Fruit fly (Drosophila melanogaster) whole organism, embryonic: ENCODE measurements around the gene CG10211.

Source experiments
- Atf6 ChIP-seq: fragments of 200-800 bp; sonication (Bioruptor generic); IDR thresholded peaks from 2 replicates; pipeline ENCODE4 v1.3.6; 2022; ENCODE audit warnings: missing biosample characterization, missing genetic modification characterization
- B-H1 ChIP-seq: fragments of 200-800 bp; sonication (Bioruptor generic); IDR thresholded peaks from 3 replicates; pipeline ENCODE4 v1.3.6; 2022; ENCODE audit warnings: missing biosample characterization, missing genetic modification characterization
- C15 ChIP-seq: fragments of 200-800 bp; sonication (Bioruptor generic); IDR thresholded peaks from 3 replicates; pipeline ENCODE4 v1.3.6; 2022; ENCODE audit warnings: missing biosample characterization, missing genetic modification characterization
- CG10209 ChIP-seq: fragments of 200-800 bp; sonication (Bioruptor generic); optimal IDR thresholded peaks from 3 replicates; lab custom pipeline; 2017; ENCODE audit warnings: missing biosample characterization, mild to moderate bottlenecking, missing genetic modification characterization, missing genetic modification reagents
- CG10462 ChIP-seq: fragments of 200-800 bp; sonication (Bioruptor generic); optimal IDR thresholded peaks from 2 replicates; lab custom pipeline; 2016; ENCODE audit warnings: missing biosample characterization, missing genetic modification characterization
- CG10654 ChIP-seq: fragments of 200-800 bp; sonication (Bioruptor generic); optimal IDR thresholded peaks from 2 replicates; lab custom pipeline; 2016; ENCODE audit warnings: missing biosample characterization, missing genetic modification characterization
- CG10959 ChIP-seq: fragments of 200-800 bp; sonication (Bioruptor generic); IDR thresholded peaks from 2 replicates; pipeline ENCODE4 v1.3.6; 2022; ENCODE audit warnings: missing biosample characterization, missing genetic modification characterization
- CG12219 ChIP-seq: fragments of 200-800 bp; sonication (Bioruptor generic); optimal IDR thresholded peaks from 3 replicates; lab custom pipeline; 2018; ENCODE audit warnings: missing biosample characterization, mild to moderate bottlenecking, missing genetic modification characterization
- CG13894 ChIP-seq: fragments of 200-800 bp; sonication (Bioruptor generic); optimal IDR thresholded peaks from 3 replicates; lab custom pipeline; 2018; ENCODE audit warnings: missing biosample characterization, mild to moderate bottlenecking, missing genetic modification characterization, moderate library complexity
- CG14014 ChIP-seq: fragments of 200-800 bp; sonication (Bioruptor generic); IDR thresholded peaks from 2 replicates; pipeline ENCODE4 v1.3.6; 2022; ENCODE audit warnings: missing biosample characterization, missing genetic modification characterization
- CG15479 ChIP-seq: fragments of 200-800 bp; sonication (Bioruptor generic); optimal IDR thresholded peaks from 3 replicates; lab custom pipeline; 2019; ENCODE audit warnings: missing biosample characterization, mild to moderate bottlenecking, missing genetic modification characterization, moderate library complexity
- CG17802 ChIP-seq: fragments of 200-800 bp; sonication (Bioruptor generic); optimal IDR thresholded peaks from 2 replicates; lab custom pipeline; 2018; ENCODE audit warnings: missing biosample characterization, mild to moderate bottlenecking, missing genetic modification characterization, moderate library complexity
- CG18262 ChIP-seq: fragments of 200-800 bp; optimal IDR thresholded peaks from 3 replicates; lab custom pipeline; 2019; ENCODE audit warnings: missing biosample characterization, mild to moderate bottlenecking, missing genetic modification characterization, moderate library complexity
- CG2120 ChIP-seq: fragments of 200-800 bp; sonication (Bioruptor generic); optimal IDR thresholded peaks from 3 replicates; lab custom pipeline; 2016; ENCODE audit warnings: missing biosample characterization, missing genetic modification characterization
- CG4282 ChIP-seq: fragments of 200-800 bp; sonication (Bioruptor generic); optimal IDR thresholded peaks from 2 replicates; lab custom pipeline; 2016; ENCODE audit warnings: missing biosample characterization, missing genetic modification characterization
- CG5245 ChIP-seq: fragments of 200-800 bp; sonication (Bioruptor generic); optimal IDR thresholded peaks from 3 replicates; lab custom pipeline; 2016; ENCODE audit warnings: missing biosample characterization, missing genetic modification characterization
- CG6854 ChIP-seq: fragments of 200-800 bp; sonication (Bioruptor generic); optimal IDR thresholded peaks from 3 replicates; lab custom pipeline; 2017; ENCODE audit warnings: missing biosample characterization, mild to moderate bottlenecking, missing genetic modification characterization
- CG7357 ChIP-seq: fragments of 200-800 bp; sonication (Bioruptor generic); IDR thresholded peaks from 3 replicates; pipeline ENCODE4 v1.3.6; 2022; ENCODE audit warnings: missing biosample characterization, missing genetic modification characterization
- CG7928 ChIP-seq: fragments of 200-800 bp; sonication (Bioruptor generic); optimal IDR thresholded peaks from 2 replicates; lab custom pipeline; 2017; ENCODE audit warnings: missing biosample characterization, mild to moderate bottlenecking, missing genetic modification characterization
- D ChIP-seq, 2 experiments: fragments of 200-800 bp in 1 of 2; fragments of >200 bp in 1 of 2; sonication (Bioruptor generic) in 1 of 2; optimal IDR thresholded peaks; 2 replicates in 1 of 2; 3 replicates in 1 of 2; lab custom pipeline; 2017; ENCODE audit warnings: mild to moderate bottlenecking in 1 of 2, missing biosample characterization in 1 of 2, missing genetic modification characterization in 1 of 2, missing genetic modification reagents in 1 of 2
- Dref ChIP-seq: fragments of 200-800 bp; sonication (Bioruptor generic); IDR thresholded peaks from 2 replicates; pipeline ENCODE4 v1.3.6; 2022; ENCODE audit warnings: missing biosample characterization, missing genetic modification characterization
- Drgx ChIP-seq: fragments of 200-800 bp; sonication (Bioruptor generic); IDR thresholded peaks from 2 replicates; pipeline ENCODE4 v1.3.6; 2022; ENCODE audit warnings: missing biosample characterization, missing genetic modification characterization
- E2f1 ChIP-seq: fragments of 200-800 bp; sonication (Bioruptor generic); IDR thresholded peaks from 2 replicates; pipeline ENCODE4 v1.3.6; 2022; ENCODE audit warnings: missing biosample characterization, missing genetic modification characterization
- Hand ChIP-seq: fragments of 200-800 bp; sonication (Bioruptor generic); optimal IDR thresholded peaks from 2 replicates; lab custom pipeline; 2017; ENCODE audit warnings: mild to moderate bottlenecking, missing biosample characterization, missing genetic modification reagents, missing genetic modification characterization
- Hmr ChIP-seq: fragments of 200-800 bp; sonication (Bioruptor generic); optimal IDR thresholded peaks from 3 replicates; lab custom pipeline; 2017; ENCODE audit warnings: mild to moderate bottlenecking, missing biosample characterization, missing genetic modification reagents, missing genetic modification characterization
- Hsf ChIP-seq: fragments of 200-800 bp; sonication (Bioruptor generic); optimal IDR thresholded peaks from 3 replicates; lab custom pipeline; 2016; ENCODE audit warnings: missing biosample characterization, missing genetic modification characterization
- MBD-R2 ChIP-seq: fragments of 200-800 bp; sonication (Bioruptor generic); IDR thresholded peaks from 2 replicates; pipeline ENCODE4 v1.3.6; 2022; ENCODE audit warnings: missing biosample characterization, missing genetic modification characterization
- Neu2 ChIP-seq: fragments of 200-800 bp; sonication (Bioruptor generic); optimal IDR thresholded peaks from 3 replicates; lab custom pipeline; 2016; ENCODE audit warnings: missing biosample characterization, missing genetic modification characterization, borderline replicate concordance
- Optix ChIP-seq: fragments of 200-800 bp; sonication (Bioruptor generic); IDR thresholded peaks from 3 replicates; pipeline ENCODE4 v1.3.6; 2022; ENCODE audit warnings: missing biosample characterization, missing genetic modification characterization
- Sox100B ChIP-seq: fragments of 200-800 bp; sonication (Bioruptor generic); optimal IDR thresholded peaks from 3 replicates; lab custom pipeline; 2018; ENCODE audit warnings: missing biosample characterization, mild to moderate bottlenecking, missing genetic modification characterization
- TFAM ChIP-seq: fragments of 200-800 bp; sonication (Bioruptor generic); optimal IDR thresholded peaks from 2 replicates; lab custom pipeline; 2017; ENCODE audit warnings: missing biosample characterization, missing genetic modification characterization, inconsistent platforms
- Taf1 ChIP-seq: fragments of 200-800 bp; sonication (Bioruptor generic); IDR thresholded peaks from 2 replicates; pipeline ENCODE4 v1.3.6; 2022; ENCODE audit warnings: missing biosample characterization, missing genetic modification characterization
- Xbp1 ChIP-seq: fragments of 200-800 bp; sonication (Bioruptor generic); optimal IDR thresholded peaks from 3 replicates; lab custom pipeline; 2016; ENCODE audit warnings: missing biosample characterization, mild to moderate bottlenecking, missing genetic modification characterization
- bigmax ChIP-seq: fragments of 200-800 bp; sonication (Bioruptor generic); optimal IDR thresholded peaks from 2 replicates; lab custom pipeline; 2018; ENCODE audit warnings: missing biosample characterization, mild to moderate bottlenecking, missing genetic modification characterization
- chinmo ChIP-seq: fragments of 200-800 bp; sonication (Bioruptor generic); IDR thresholded peaks from 4 replicates; pipeline ENCODE4 v1.3.6; 2022; ENCODE audit warnings: missing biosample characterization, missing genetic modification characterization; ENCODE audit not compliant: partially characterized antibody
- chm ChIP-seq: fragments of 200-800 bp; sonication (Bioruptor generic); IDR thresholded peaks from 2 replicates; pipeline ENCODE4 v1.3.6; 2022; ENCODE audit warnings: missing biosample characterization, missing genetic modification characterization
- cwo ChIP-seq: fragments of 200-800 bp; sonication (Bioruptor generic); optimal IDR thresholded peaks from 3 replicates; lab custom pipeline; 2017; ENCODE audit warnings: missing biosample characterization, missing genetic modification characterization, mild to moderate bottlenecking, moderate library complexity, missing genetic modification reagents
- danr ChIP-seq: fragments of 200-800 bp; sonication (Bioruptor generic); IDR thresholded peaks from 2 replicates; pipeline ENCODE4 v1.3.6; 2022; ENCODE audit warnings: missing biosample characterization, missing genetic modification characterization
- lbe ChIP-seq: fragments of 200-800 bp; sonication (Bioruptor generic); optimal IDR thresholded peaks from 2 replicates; lab custom pipeline; 2016; ENCODE audit warnings: missing biosample characterization, mild to moderate bottlenecking, missing genetic modification characterization
- mirr ChIP-seq: fragments of 200-800 bp; sonication (Bioruptor generic); optimal IDR thresholded peaks from 3 replicates; lab custom pipeline; 2018; ENCODE audit warnings: missing biosample characterization, mild to moderate bottlenecking, missing genetic modification characterization
- nau ChIP-seq: fragments of 200-800 bp; sonication (Bioruptor generic); optimal IDR thresholded peaks from 3 replicates; lab custom pipeline; 2017; ENCODE audit warnings: missing biosample characterization, mild to moderate bottlenecking, missing genetic modification characterization, missing genetic modification reagents
- nerfin-2 ChIP-seq: fragments of 200-800 bp; sonication (Bioruptor generic); IDR thresholded peaks from 2 replicates; pipeline ENCODE4 v1.3.6; 2022; ENCODE audit warnings: missing biosample characterization, missing genetic modification characterization; ENCODE audit not compliant: partially characterized antibody
- pho ChIP-seq: fragments of 200-800 bp; sonication (Bioruptor generic); optimal IDR thresholded peaks from 2 replicates; lab custom pipeline; 2016; ENCODE audit warnings: missing biosample characterization, missing genetic modification characterization
- pnt ChIP-seq: fragments of 200-800 bp; sonication (Bioruptor generic); optimal IDR thresholded peaks from 3 replicates; lab custom pipeline; 2016; ENCODE audit warnings: missing biosample characterization, missing genetic modification characterization
- slbo ChIP-seq: fragments of 200-800 bp; sonication (Bioruptor generic); IDR thresholded peaks from 2 replicates; pipeline ENCODE4 v1.3.6; 2022; ENCODE audit warnings: missing biosample characterization, missing genetic modification characterization
- wdn ChIP-seq: fragments of 200-800 bp; sonication (Bioruptor generic); IDR thresholded peaks from 2 replicates; pipeline ENCODE4 v1.3.6; 2022; ENCODE audit warnings: missing biosample characterization, missing genetic modification characterization
- wek ChIP-seq: fragments of 200-800 bp; sonication (Bioruptor generic); optimal IDR thresholded peaks from 3 replicates; lab custom pipeline; 2018; ENCODE audit warnings: missing biosample characterization, mild to moderate bottlenecking, missing genetic modification characterization, moderate library complexity
- yki ChIP-seq: fragments of >200 bp; optimal IDR thresholded peaks from 3 replicates; lab custom pipeline; 2018
- zfh2 ChIP-seq: fragments of 200-800 bp; sonication (Bioruptor generic); optimal IDR thresholded peaks from 2 replicates; lab custom pipeline; 2016; ENCODE audit warnings: missing biosample characterization, missing genetic modification characterization

CG10211 gene

DNA sequence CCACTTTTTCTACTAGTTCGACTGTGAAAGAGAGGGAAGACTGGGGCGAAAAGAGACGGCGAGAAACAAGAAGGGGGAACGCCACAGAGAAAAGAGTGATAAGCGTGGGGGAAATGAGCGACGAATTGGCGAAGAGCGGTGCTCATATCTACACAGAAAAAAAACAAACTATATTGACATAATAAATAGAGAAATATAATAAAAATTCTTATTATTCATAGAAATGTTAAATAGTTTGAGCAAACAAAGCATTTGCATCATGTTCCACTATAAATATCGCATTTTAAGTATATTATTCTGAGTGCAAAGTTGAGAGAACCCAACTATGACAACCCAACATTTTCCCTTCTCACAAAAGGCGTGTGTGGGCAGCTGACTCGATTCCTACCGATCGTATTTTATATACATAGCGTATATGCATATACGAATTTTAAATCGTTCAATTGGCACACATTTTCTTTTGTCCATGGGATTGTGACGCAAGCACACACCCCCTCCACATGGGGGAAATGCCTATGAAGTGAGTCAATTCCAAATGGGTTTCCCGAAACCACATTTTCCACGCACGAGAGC is 40.8 kb downstream of the CG10211 start (continued):
- TF ChIP-seq chinmo (0 out of 4 replicates have a peak, but pooled peaks have one; percentile 36), CG4282 (GFP tag; lab: Kevin White, UChicago) (no peak), CG10209 (GFP tag; lab: Kevin White, UChicago) (peak; percentile 76), bigmax (GFP tag; lab: Kevin White, UChicago) (no peak), Atf6 (GFP tag; lab: Robert Waterston, UW) (peak; percentile 91), C15 (GFP tag; lab: Robert Waterston, UW) (peak; percentile 57; the same call in 1 of the 3 replicates), Optix (GFP tag; lab: Robert Waterston, UW) (peak; percentile 55; the same call in 1 of the 3 replicates), CG15479 (GFP tag; lab: Kevin White, UChicago) (no peak), nerfin-2 (no peak), Sox100B (GFP tag; lab: Kevin White, UChicago) (peak; percentile 73), CG12219 (GFP tag; lab: Kevin White, UChicago) (peak; percentile 34), Taf1 (GFP tag; lab: Robert Waterston, UW) (peak; percentile 78), mirr (no peak), chm (GFP tag; lab: Robert Waterston, UW) (no peak), CG6854 (GFP tag; lab: Kevin White, UChicago) (peak; percentile 54), CG13894 (tag; lab: Kevin White, UChicago) (no peak), CG5245 (GFP tag; lab: Kevin White, UChicago) (peak; percentile 19), Xbp1 (GFP tag; lab: Kevin White, UChicago) (peak; percentile 65), B-H1 (GFP tag; lab: Robert Waterston, UW) (peak; percentile 64; the same call in 2 of the 3 replicates), CG7928 (GFP tag; lab: Kevin White, UChicago) (peak; percentile 33)

DNA sequence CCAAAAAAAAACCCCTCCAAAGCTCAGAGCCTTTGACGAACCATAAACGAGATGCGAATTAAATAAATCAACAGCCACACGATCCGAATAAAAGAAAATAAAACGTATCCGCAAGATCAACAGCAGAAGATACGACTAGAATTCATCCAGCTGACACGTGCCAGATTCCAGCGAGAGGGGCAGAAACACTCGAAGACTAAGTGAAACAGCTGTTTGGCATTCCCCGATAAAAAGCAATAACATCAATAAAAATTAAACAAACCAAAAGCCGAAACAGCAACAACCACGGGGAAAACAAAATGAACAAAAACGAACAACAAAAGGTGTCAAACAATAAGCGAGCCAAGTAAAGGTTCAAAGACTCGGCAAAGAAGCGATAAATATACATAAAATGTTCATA is 41.8 kb downstream of the CG10211 start:
- TF ChIP-seq zfh2 (GFP tag; lab: Kevin White, UChicago) (no peak), wdn (GFP tag; lab: Robert Waterston, UW) (no peak), cwo (peak; percentile 53), pnt (GFP tag; lab: Kevin White, UChicago) (no peak), Neu2 (GFP tag; lab: Kevin White, UChicago) (no peak), yki (no peak), lbe (GFP tag; lab: Kevin White, UChicago) (peak; percentile 12), Hmr (GFP tag; lab: Kevin White, UChicago) (peak; percentile 6), D (optimal IDR thresholded peaks at IDR 0.05; lab: Kevin White, UChicago) (no peak), D (GFP tag; optimal IDR thresholded peaks at IDR 0.05; lab: Kevin White, UChicago) (no peak), nau (peak; percentile 1), CG10654 (no peak), Drgx (GFP tag; lab: Robert Waterston, UW) (no peak), CG17802 (tag; lab: Kevin White, UChicago) (no peak), E2f1 (GFP tag; lab: Robert Waterston, UW) (no peak), Hand (GFP tag; lab: Kevin White, UChicago) (no peak), CG12219 (GFP tag; lab: Kevin White, UChicago) (no peak), MBD-R2 (no peak), CG10959 (GFP tag; lab: Robert Waterston, UW) (no peak), Hsf (GFP tag; lab: Kevin White, UChicago) (no peak), Dref (GFP tag; lab: Robert Waterston, UW) (no peak), chm (GFP tag; lab: Robert Waterston, UW) (no peak), pho (no peak), wek (GFP tag; lab: Kevin White, UChicago) (no peak), CG7357 (GFP tag; lab: Robert Waterston, UW) (no peak), CG18262 (tag; lab: Kevin White, UChicago) (no peak), CG2120 (peak; percentile 11), CG10462 (GFP tag; lab: Kevin White, UChicago) (no peak), TFAM (no peak), danr (GFP tag; lab: Robert Waterston, UW) (no peak), slbo (0 out of 2 replicates have a peak, but pooled peaks have one; percentile 21), CG14014 (GFP tag; lab: Robert Waterston, UW) (peak; percentile 11; the same call in 1 of the 2 replicates)
